Fruit fly (Drosophila melanogaster): Measurements from ENCODE around the gene ems.

Gene ems

dm6 chr3R:13884929-13885328 is 16.7 kb upstream of the ems start (continued):
- TF ChIP-seq wek (GFP tag; optimal IDR thresholded peaks at IDR 0.05) (no peak), CG7987 (GFP tag; optimal IDR thresholded peaks at IDR 0.05) (no peak), CG2875 (GFP tag; optimal IDR thresholded peaks at IDR 0.05) (no peak), CG14667 (GFP tag; IDR thresholded peaks at IDR 0.05) (0 out of 2 replicates have a peak, but pooled peaks have one; percentile 5), bbx (GFP tag; IDR thresholded peaks at IDR 0.05; ENCODE audit: partially characterized antibody) (no peak), z (GFP tag; IDR thresholded peaks at IDR 0.05) (no peak), Opbp (GFP tag; IDR thresholded peaks at IDR 0.05; ENCODE audit: partially characterized antibody) (no peak), salm (tag; optimal IDR thresholded peaks at IDR 0.05) (no peak), fd3F (GFP tag; optimal IDR thresholded peaks at IDR 0.05) (no peak), ewg (GFP tag; optimal IDR thresholded peaks at IDR 0.05) (no peak), Side (GFP tag; optimal IDR thresholded peaks at IDR 0.05) (no peak), crp (GFP tag; optimal IDR thresholded peaks at IDR 0.05) (no peak), CG10959 (GFP tag; IDR thresholded peaks at IDR 0.05) (peak; percentile 36; the same call in 1 of the 2 replicates), run (tag; optimal IDR thresholded peaks at IDR 0.05) (no peak), Dref (GFP tag; IDR thresholded peaks at IDR 0.05) (no peak), CG11695 (GFP tag; IDR thresholded peaks at IDR 0.05) (no peak), odd (GFP tag; optimal IDR thresholded peaks at IDR 0.05) (no peak), CG10543 (GFP tag; optimal IDR thresholded peaks at IDR 0.05) (no peak), Taf1 (GFP tag; IDR thresholded peaks at IDR 0.05) (no peak), br (optimal IDR thresholded peaks at IDR 0.05) (no peak), CG1529 (GFP tag; optimal IDR thresholded peaks at IDR 0.05) (no peak), CG3847 (GFP tag; IDR thresholded peaks at IDR 0.05) (no peak), Lhr (GFP tag; optimal IDR thresholded peaks at IDR 0.05) (no peak), aop (GFP tag; IDR thresholded peaks at IDR 0.05) (no peak), CG32532 (GFP tag; IDR thresholded peaks at IDR 0.05) (no peak), toy (GFP tag; IDR thresholded peaks at IDR 0.05) (no peak), CG14965 (GFP tag; optimal IDR thresholded peaks at IDR 0.05; ENCODE audit: borderline replicate concordance) (no peak), sima (GFP tag; optimal IDR thresholded peaks at IDR 0.05) (no peak), CG10209 (GFP tag; optimal IDR thresholded peaks at IDR 0.05) (no peak), CG1233 (GFP tag; optimal IDR thresholded peaks at IDR 0.05) (no peak), Ptx1 (GFP tag; IDR thresholded peaks at IDR 0.05) (no peak), H15 (GFP tag; IDR thresholded peaks at IDR 0.05) (no peak), Awh (GFP tag; IDR thresholded peaks at IDR 0.05) (0 out of 2 replicates have a peak, but pooled peaks have one; percentile 10), cas (GFP tag; IDR thresholded peaks at IDR 0.05) (no peak), CG8281 (tag; optimal IDR thresholded peaks at IDR 0.05) (no peak), Fer1 (GFP tag; optimal IDR thresholded peaks at IDR 0.05) (no peak), Dp (GFP tag; optimal IDR thresholded peaks at IDR 0.05) (no peak), sr (GFP tag; IDR thresholded peaks at IDR 0.05) (no peak), gsb-n (tag; optimal IDR thresholded peaks at IDR 0.05) (peak; percentile 18), Lim3 (GFP tag; IDR thresholded peaks at IDR 0.05) (no peak), tll (GFP tag; optimal IDR thresholded peaks at IDR 0.05) (no peak), sc (optimal IDR thresholded peaks at IDR 0.05) (no peak), sc (GFP tag; optimal IDR thresholded peaks at IDR 0.05) (peak; percentile 11), HHEX (GFP tag; optimal IDR thresholded peaks at IDR 0.05) (no peak), B-H2 (GFP tag; optimal IDR thresholded peaks at IDR 0.05) (no peak), CG9215 (GFP tag; IDR thresholded peaks at IDR 0.05) (no peak), Sry-β (GFP tag; optimal IDR thresholded peaks at IDR 0.05) (no peak), Pdp1 (GFP tag; optimal IDR thresholded peaks at IDR 0.05) (peak in 1 of 2 experiments; percentile 23), chif (GFP tag; optimal IDR thresholded peaks at IDR 0.05) (peak; percentile 18 to 56), CG15011 (GFP tag; optimal IDR thresholded peaks at IDR 0.05) (no peak), CG8089 (GFP tag; optimal IDR thresholded peaks at IDR 0.05) (peak; percentile 10)

Measured in whole organism, embryonic.